Fruit fly (Drosophila melanogaster) whole organism, embryonic: Measurements from ENCODE around the gene CG2865.
A peak's percentile ranks its signal among the peaks of the same experiment; 100 is the strongest.

Experiments used
- Adf1 ChIP-seq: fragments of 200-800 bp; sonication (Bioruptor generic); IDR thresholded peaks from 2 replicates; pipeline ENCODE4 v1.3.6; 2022; ENCODE audit warnings: missing biosample characterization, missing genetic modification characterization
- Antp ChIP-seq: fragments of 200-800 bp; sonication (Bioruptor generic); optimal IDR thresholded peaks from 3 replicates; lab custom pipeline; 2016; ENCODE audit warnings: missing biosample characterization, missing genetic modification characterization
- BEAF-32 ChIP-seq: fragments of 200-800 bp; sonication (Bioruptor generic); optimal IDR thresholded peaks from 3 replicates; lab custom pipeline; 2017; ENCODE audit warnings: missing biosample characterization, missing genetic modification characterization, mild to moderate bottlenecking, moderate library complexity, missing genetic modification reagents
- CG10565 ChIP-seq: fragments of 200-800 bp; sonication (Bioruptor generic); optimal IDR thresholded peaks from 3 replicates; lab custom pipeline; 2016; ENCODE audit warnings: missing biosample characterization, mild to moderate bottlenecking, missing genetic modification characterization
- CG11560 ChIP-seq: fragments of 200-800 bp; sonication (Bioruptor generic); IDR thresholded peaks from 3 replicates; pipeline ENCODE4 v1.3.6; 2022; ENCODE audit warnings: missing biosample characterization, missing genetic modification characterization
- CG1233 ChIP-seq: fragments of 200-800 bp; sonication (Bioruptor generic); optimal IDR thresholded peaks from 4 replicates; lab custom pipeline; 2018; ENCODE audit warnings: missing biosample characterization, mild to moderate bottlenecking, missing genetic modification characterization
- CG14441 ChIP-seq: fragments of 200-800 bp; sonication (Bioruptor generic); IDR thresholded peaks from 2 replicates; pipeline ENCODE4 v1.3.6; 2022; ENCODE audit warnings: missing biosample characterization, missing genetic modification characterization
- CG15269 ChIP-seq: fragments of 200-800 bp; sonication (Bioruptor generic); optimal IDR thresholded peaks from 2 replicates; lab custom pipeline; 2018; ENCODE audit warnings: missing biosample characterization, mild to moderate bottlenecking, missing genetic modification characterization, moderate library complexity
- CG1602 ChIP-seq: fragments of 200-800 bp; sonication (Bioruptor generic); optimal IDR thresholded peaks from 3 replicates; lab custom pipeline; 2016; ENCODE audit warnings: missing biosample characterization, missing genetic modification characterization
- CG1832 ChIP-seq: fragments of 200-800 bp; sonication (Bioruptor generic); optimal IDR thresholded peaks from 2 replicates; lab custom pipeline; 2017; ENCODE audit warnings: missing biosample characterization, mild to moderate bottlenecking, missing genetic modification characterization, inconsistent platforms
- CG2120 ChIP-seq: fragments of 200-800 bp; sonication (Bioruptor generic); optimal IDR thresholded peaks from 3 replicates; lab custom pipeline; 2016; ENCODE audit warnings: missing biosample characterization, missing genetic modification characterization
- CG3065 ChIP-seq: fragments of 200-800 bp; sonication (Bioruptor generic); optimal IDR thresholded peaks from 2 replicates; lab custom pipeline; 2016; ENCODE audit warnings: missing biosample characterization, missing genetic modification characterization
- CG31365 ChIP-seq: fragments of 200-800 bp; sonication (Bioruptor generic); optimal IDR thresholded peaks from 2 replicates; lab custom pipeline; 2018; ENCODE audit warnings: missing biosample characterization, mild to moderate bottlenecking, missing genetic modification characterization
- CG4282 ChIP-seq: fragments of 200-800 bp; sonication (Bioruptor generic); optimal IDR thresholded peaks from 2 replicates; lab custom pipeline; 2016; ENCODE audit warnings: missing biosample characterization, missing genetic modification characterization
- CG4328 ChIP-seq: fragments of 200-800 bp; sonication (Bioruptor generic); optimal IDR thresholded peaks from 3 replicates; lab custom pipeline; 2017; ENCODE audit warnings: missing biosample characterization, missing genetic modification reagents, missing genetic modification characterization
- CG4360 ChIP-seq: fragments of 200-800 bp; sonication (Bioruptor generic); IDR thresholded peaks from 2 replicates; pipeline ENCODE4 v1.3.6; 2022; ENCODE audit warnings: missing biosample characterization, missing genetic modification characterization
- CG7556 ChIP-seq: fragments of 200-800 bp; sonication (Bioruptor generic); optimal IDR thresholded peaks from 2 replicates; lab custom pipeline; 2017; ENCODE audit warnings: missing biosample characterization, mild to moderate bottlenecking, missing genetic modification characterization
- CG9797 ChIP-seq: fragments of 200-800 bp; sonication (Bioruptor generic); optimal IDR thresholded peaks from 3 replicates; lab custom pipeline; 2018; ENCODE audit warnings: missing biosample characterization, mild to moderate bottlenecking, missing genetic modification characterization
- Chrac-16 ChIP-seq: fragments of 200-800 bp; sonication (Bioruptor generic); optimal IDR thresholded peaks from 3 replicates; lab custom pipeline; 2016; ENCODE audit warnings: missing biosample characterization, missing genetic modification characterization
- Dad ChIP-seq: fragments of 200-800 bp; sonication (Bioruptor generic); optimal IDR thresholded peaks from 3 replicates; lab custom pipeline; 2016; ENCODE audit warnings: missing biosample characterization, missing genetic modification characterization
- Drgx ChIP-seq: fragments of 200-800 bp; sonication (Bioruptor generic); IDR thresholded peaks from 2 replicates; pipeline ENCODE4 v1.3.6; 2022; ENCODE audit warnings: missing biosample characterization, missing genetic modification characterization
- ERR ChIP-seq: fragments of 200-800 bp; sonication (Bioruptor generic); optimal IDR thresholded peaks from 2 replicates; lab custom pipeline; 2016; ENCODE audit warnings: missing biosample characterization, missing genetic modification characterization
- Eip74EF ChIP-seq, 2 experiments: fragments of 200-800 bp in 1 of 2; fragments of >200 bp in 1 of 2; sonication (Bioruptor generic) in 1 of 2; optimal IDR thresholded peaks; 2 replicates each; lab custom pipeline; 2017 to 2019; ENCODE audit warnings: missing biosample characterization in 2 of 2, missing genetic modification characterization in 2 of 2, mild to moderate bottlenecking in 1 of 2, moderate library complexity in 1 of 2
- Fer1 ChIP-seq: fragments of 200-800 bp; sonication (Bioruptor generic); optimal IDR thresholded peaks from 2 replicates; lab custom pipeline; 2017; ENCODE audit warnings: missing biosample characterization, mild to moderate bottlenecking, missing genetic modification characterization
- HLH4C ChIP-seq: fragments of 200-800 bp; sonication (Bioruptor generic); IDR thresholded peaks from 3 replicates; pipeline ENCODE4 v1.3.6; 2022; ENCODE audit warnings: missing biosample characterization, missing genetic modification characterization; ENCODE audit not compliant: partially characterized antibody
- Hand ChIP-seq: fragments of 200-800 bp; sonication (Bioruptor generic); optimal IDR thresholded peaks from 2 replicates; lab custom pipeline; 2017; ENCODE audit warnings: mild to moderate bottlenecking, missing biosample characterization, missing genetic modification reagents, missing genetic modification characterization
- Med ChIP-seq: fragments of 200-800 bp; sonication (Bioruptor generic); peaks from one replicate; lab custom pipeline; 2016; ENCODE audit warnings: missing biosample characterization, missing genetic modification characterization, mild to moderate bottlenecking, inconsistent platforms, moderate library complexity
- Mes4 ChIP-seq: fragments of 200-800 bp; sonication (Bioruptor generic); optimal IDR thresholded peaks from 2 replicates; lab custom pipeline; 2016; ENCODE audit warnings: missing biosample characterization, missing genetic modification characterization
- Nf-YA ChIP-seq: fragments of 200-800 bp; sonication (Bioruptor generic); IDR thresholded peaks from 2 replicates; pipeline ENCODE4 v1.3.6; 2022; ENCODE audit warnings: missing biosample characterization, missing genetic modification characterization
- Nf-YC ChIP-seq: fragments of 200-800 bp; optimal IDR thresholded peaks from 3 replicates; lab custom pipeline; 2019; ENCODE audit warnings: missing biosample characterization, mild to moderate bottlenecking, missing genetic modification characterization, moderate library complexity
- Side ChIP-seq: fragments of 200-800 bp; sonication (Bioruptor generic); optimal IDR thresholded peaks from 2 replicates; lab custom pipeline; 2016; ENCODE audit warnings: missing biosample characterization, missing genetic modification characterization
- amos ChIP-seq: fragments of 200-800 bp; sonication (Bioruptor generic); IDR thresholded peaks from 2 replicates; pipeline ENCODE4 v1.3.6; 2022; ENCODE audit warnings: missing biosample characterization, missing genetic modification characterization; ENCODE audit not compliant: partially characterized antibody
- ara ChIP-seq: fragments of 200-800 bp; sonication (Bioruptor generic); IDR thresholded peaks from 2 replicates; pipeline ENCODE4 v1.3.6; 2022; ENCODE audit warnings: missing biosample characterization, missing genetic modification characterization
- bsh ChIP-seq, 2 experiments: fragments of 200-800 bp; sonication (Bioruptor generic); optimal IDR thresholded peaks; 2 replicates each; lab custom pipeline; 2017 to 2018; ENCODE audit warnings: mild to moderate bottlenecking in 2 of 2, missing biosample characterization in 2 of 2, missing genetic modification characterization in 2 of 2, moderate library complexity in 1 of 2
- da ChIP-seq: fragments of 200-800 bp; sonication (Bioruptor generic); optimal IDR thresholded peaks from 2 replicates; lab custom pipeline; 2016; ENCODE audit warnings: missing biosample characterization, missing genetic modification characterization
- eyg ChIP-seq: fragments of 200-800 bp; sonication (Bioruptor generic); optimal IDR thresholded peaks from 3 replicates; lab custom pipeline; 2016; ENCODE audit warnings: missing biosample characterization, missing genetic modification characterization
- fd96Cb ChIP-seq: fragments of 200-800 bp; sonication (Bioruptor generic); optimal IDR thresholded peaks from 2 replicates; lab custom pipeline; 2018; ENCODE audit warnings: missing biosample characterization, mild to moderate bottlenecking, missing genetic modification characterization, moderate library complexity
- ham ChIP-seq: fragments of 200-800 bp; sonication (Bioruptor generic); IDR thresholded peaks from 2 replicates; pipeline ENCODE4 v1.3.6; 2022; ENCODE audit warnings: missing biosample characterization, missing genetic modification characterization
- kni ChIP-seq: fragments of 200-800 bp; sonication (Bioruptor generic); optimal IDR thresholded peaks from 3 replicates; lab custom pipeline; 2017; ENCODE audit warnings: mild to moderate bottlenecking, missing biosample characterization, missing genetic modification reagents, missing genetic modification characterization
- mam ChIP-seq: fragments of 200-800 bp; sonication (Bioruptor generic); optimal IDR thresholded peaks from 3 replicates; lab custom pipeline; 2016; ENCODE audit warnings: missing biosample characterization, missing genetic modification characterization
- org-1 ChIP-seq: fragments of 200-800 bp; sonication (Bioruptor generic); optimal IDR thresholded peaks from 2 replicates; lab custom pipeline; 2017; ENCODE audit warnings: missing biosample characterization, missing genetic modification characterization
- pzg ChIP-seq: fragments of 200-800 bp; sonication (Bioruptor generic); optimal IDR thresholded peaks from 3 replicates; lab custom pipeline; 2018; ENCODE audit warnings: missing biosample characterization, mild to moderate bottlenecking, missing genetic modification characterization, moderate library complexity
- shn ChIP-seq: fragments of 200-800 bp; sonication (Bioruptor generic); optimal IDR thresholded peaks from 3 replicates; lab custom pipeline; 2016; ENCODE audit warnings: missing biosample characterization, missing genetic modification characterization
- slp2 ChIP-seq: fragments of 200-800 bp; sonication (Bioruptor generic); optimal IDR thresholded peaks from 2 replicates; lab custom pipeline; 2016; ENCODE audit warnings: missing biosample characterization, missing genetic modification characterization
- sqz ChIP-seq: fragments of 200-800 bp; sonication (Bioruptor generic); optimal IDR thresholded peaks from 3 replicates; lab custom pipeline; 2018; ENCODE audit warnings: missing biosample characterization, mild to moderate bottlenecking, missing genetic modification characterization
- tio ChIP-seq: fragments of 200-800 bp; sonication (Bioruptor generic); optimal IDR thresholded peaks from 2 replicates; lab custom pipeline; 2017; ENCODE audit warnings: missing biosample characterization, missing genetic modification characterization, inconsistent platforms
- toy ChIP-seq: fragments of 200-800 bp; sonication (Bioruptor generic); IDR thresholded peaks from 2 replicates; pipeline ENCODE4 v1.3.6; 2022; ENCODE audit warnings: missing biosample characterization, missing genetic modification characterization
- wdn ChIP-seq: fragments of 200-800 bp; sonication (Bioruptor generic); IDR thresholded peaks from 2 replicates; pipeline ENCODE4 v1.3.6; 2022; ENCODE audit warnings: missing biosample characterization, missing genetic modification characterization
- wek ChIP-seq: fragments of 200-800 bp; sonication (Bioruptor generic); optimal IDR thresholded peaks from 3 replicates; lab custom pipeline; 2018; ENCODE audit warnings: missing biosample characterization, mild to moderate bottlenecking, missing genetic modification characterization, moderate library complexity

CG2865 gene

DNA sequence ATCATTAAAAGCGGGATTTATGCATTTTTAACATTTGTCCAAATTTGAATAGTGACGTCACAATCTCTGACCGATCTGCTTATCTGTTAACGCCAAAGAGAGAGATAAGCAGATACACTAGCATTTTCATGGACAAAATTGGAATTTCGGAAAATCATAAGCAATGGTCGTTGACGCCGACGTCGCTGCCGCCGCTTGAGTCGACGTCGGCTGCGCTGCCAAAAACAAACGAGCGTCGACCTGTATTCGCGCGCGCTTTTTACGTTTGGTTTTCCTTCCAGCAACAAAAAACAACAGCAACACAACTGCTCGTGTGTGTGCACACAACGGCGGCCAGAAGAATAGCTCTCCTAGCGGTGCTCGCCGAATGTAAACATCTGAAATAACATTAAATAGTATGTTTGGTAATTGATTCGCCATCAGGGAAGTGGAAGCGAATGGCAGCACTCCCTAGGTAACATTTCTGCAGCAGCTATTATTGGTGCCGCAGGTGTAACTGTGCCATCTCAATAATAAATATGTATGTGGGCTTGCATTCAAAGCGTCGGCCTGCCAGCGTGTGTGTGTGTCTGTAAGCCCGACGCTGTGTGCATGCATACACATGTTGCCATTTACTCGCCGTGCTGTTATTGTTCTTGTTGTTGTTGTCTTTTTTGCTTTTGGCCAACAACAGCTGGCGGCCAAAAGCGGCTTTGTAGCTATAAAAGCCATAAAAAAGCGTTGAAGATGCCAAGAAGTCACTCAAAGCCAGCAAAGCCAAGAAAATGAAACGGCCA lies 7.3 kb upstream of the CG2865 start (continued):
- TF ChIP-seq Nf-YA (GFP tag; lab: Robert Waterston, UW) (peak; percentile 96), CG2120 (peak; percentile 94), kni (peak; percentile 66), mam (GFP tag; lab: Kevin White, UChicago) (peak; percentile 89), bsh (GFP tag; optimal IDR thresholded peaks at IDR 0.05; lab: Kevin White, UChicago) (peak; percentile 97 to 98), CG1602 (GFP tag; lab: Kevin White, UChicago) (peak; percentile 90), toy (peak; percentile 88), CG10565 (GFP tag; lab: Kevin White, UChicago) (peak; percentile 62), CG4282 (peak; percentile 84), CG14441 (GFP tag; lab: Robert Waterston, UW) (peak; percentile 99), Med (GFP tag; lab: Kevin White, UChicago) (peak; percentile 99), Hand (GFP tag; lab: Kevin White, UChicago) (peak; percentile 90), ERR (GFP tag; lab: Kevin White, UChicago) (peak; percentile 68), da (peak; percentile 90), Mes4 (GFP tag; lab: Kevin White, UChicago) (peak; percentile 93), pzg (GFP tag; lab: Kevin White, UChicago) (no peak), CG4360 (GFP tag; lab: Robert Waterston, UW) (peak; percentile 81), org-1 (GFP tag; lab: Kevin White, UChicago) (peak; percentile 97), CG11560 (tag; lab: Robert Waterston, UW) (peak; percentile 84), amos (GFP tag; lab: Robert Waterston, UW) (no peak), CG4328 (peak; percentile 61), Eip74EF (GFP tag; optimal IDR thresholded peaks at IDR 0.05; lab: Kevin White, UChicago) (peak in 1 of 2 experiments; percentile 93), CG15269 (tag; lab: Kevin White, UChicago) (peak; percentile 97), HLH4C (no peak), CG7556 (GFP tag; lab: Kevin White, UChicago) (peak; percentile 95), Fer1 (GFP tag; lab: Kevin White, UChicago) (peak; percentile 91), CG31365 (tag; lab: Kevin White, UChicago) (peak; percentile 83), slp2 (GFP tag; lab: Kevin White, UChicago) (peak; percentile 95), Nf-YC (tag; lab: Kevin White, UChicago) (peak; percentile 63), Adf1 (GFP tag; lab: Robert Waterston, UW) (peak; percentile 93), ara (GFP tag; lab: Robert Waterston, UW) (peak; percentile 97), Antp (GFP tag; lab: Kevin White, UChicago) (peak; percentile 94), tio (GFP tag; lab: Kevin White, UChicago) (peak; percentile 81), Chrac-16 (peak; percentile 88), ham (GFP tag; lab: Robert Waterston, UW) (peak; percentile 82), CG9797 (peak; percentile 33), eyg (peak; percentile 87), sqz (GFP tag; lab: Kevin White, UChicago) (peak; percentile 85), wdn (GFP tag; lab: Robert Waterston, UW) (peak; percentile 95), Side (GFP tag; lab: Kevin White, UChicago) (peak; percentile 85), wek (GFP tag; lab: Kevin White, UChicago) (peak; percentile 90), shn (GFP tag; lab: Kevin White, UChicago) (peak; percentile 93), Drgx (GFP tag; lab: Robert Waterston, UW) (peak; percentile 99), CG1832 (GFP tag; lab: Kevin White, UChicago) (no peak), BEAF-32 (GFP tag; lab: Kevin White, UChicago) (peak; percentile 9), Dad (peak; percentile 93), fd96Cb (tag; lab: Kevin White, UChicago) (peak; percentile 96), CG1233 (GFP tag; lab: Kevin White, UChicago) (peak; percentile 92), CG3065 (peak; percentile 69)
